Worm (Caenorhabditis elegans) whole organism, L1 larva: ENCODE results near the gene acd-3.

Experiments used
- C16A3.4 ChIP-seq: fragments of 150-350 bp; optimal IDR thresholded peaks from 2 replicates; lab custom pipeline; 2014; ENCODE audit warnings: missing biosample characterization, missing genetic modification characterization
- C34B4.2 ChIP-seq: sonication (generic microtip); optimal IDR thresholded peaks from 2 replicates; lab custom pipeline; 2017; ENCODE audit warnings: mild to moderate bottlenecking, missing genetic modification characterization, missing compliant biosample characterization
- F16B12.6 ChIP-seq: fragments of 150-350 bp; optimal IDR thresholded peaks from 2 replicates; lab custom pipeline; 2014; ENCODE audit warnings: missing biosample characterization, missing genetic modification characterization
- alr-1 ChIP-seq: fragments of 200-800 bp; sonication (Bioruptor generic); optimal IDR thresholded peaks from 2 replicates; lab custom pipeline; 2018; ENCODE audit warnings: borderline replicate concordance, mild to moderate bottlenecking, missing genetic modification characterization, missing compliant biosample characterization
- aly-2 ChIP-seq: fragments of 150-350 bp; optimal IDR thresholded peaks from 2 replicates; lab custom pipeline; 2014; ENCODE audit warnings: missing biosample characterization, missing genetic modification characterization
- ama-1 ChIP-seq: fragments of 150-350 bp; optimal IDR thresholded peaks from 2 replicates; lab custom pipeline; 2014
- ceh-63 ChIP-seq: fragments of 200-800 bp; sonication (Bioruptor generic); optimal IDR thresholded peaks from 2 replicates; lab custom pipeline; 2018; ENCODE audit warnings: mild to moderate bottlenecking, missing genetic modification characterization, missing compliant biosample characterization
- ceh-8 ChIP-seq: fragments of 200-800 bp; sonication (Bioruptor generic); optimal IDR thresholded peaks from 2 replicates; lab custom pipeline; 2018; ENCODE audit warnings: mild to moderate bottlenecking, missing genetic modification characterization, moderate library complexity, missing compliant biosample characterization
- ceh-82 ChIP-seq, 3 experiments: fragments of 150-350 bp in 1 of 3; sonication (generic microtip) in 2 of 3; optimal IDR thresholded peaks; 2 replicates each; lab custom pipeline; 2014 to 2017; ENCODE audit warnings: missing biosample characterization in 3 of 3, missing genetic modification characterization in 3 of 3
- ceh-88 ChIP-seq: fragments of 200-800 bp; sonication (Bioruptor generic); IDR thresholded peaks from 2 replicates; pipeline ENCODE4 v1.3.6; 2022; ENCODE audit warnings: missing genetic modification characterization, missing compliant biosample characterization
- dpl-1 ChIP-seq, 3 experiments: fragments of 150-350 bp in 2 of 3; sonication (generic microtip) in 1 of 3; optimal IDR thresholded peaks; 2 replicates each; lab custom pipeline; 2014 to 2017; ENCODE audit warnings: missing biosample characterization in 3 of 3, missing genetic modification characterization in 3 of 3, missing genetic modification reagents in 3 of 3
- dsc-1 ChIP-seq: sonication (generic microtip); optimal IDR thresholded peaks from 2 replicates; lab custom pipeline; 2016; ENCODE audit warnings: mild to moderate bottlenecking, missing genetic modification characterization, missing compliant biosample characterization
- efl-1 ChIP-seq, 4 experiments: fragments of 150-350 bp; optimal IDR thresholded peaks in 3 of 4; peaks in 1 of 4; 1 replicate in 1 of 4; 2 replicates in 3 of 4; lab custom pipeline; 2014; ENCODE audit warnings: missing biosample characterization in 2 of 4, missing genetic modification characterization in 2 of 4, missing genetic modification reagents in 2 of 4
- efl-3 ChIP-seq: fragments of 200-800 bp; sonication (Bioruptor generic); optimal IDR thresholded peaks from 2 replicates; lab custom pipeline; 2018; ENCODE audit warnings: mild to moderate bottlenecking, missing genetic modification characterization, missing compliant biosample characterization
- egl-13 ChIP-seq: sonication (generic microtip); optimal IDR thresholded peaks from 2 replicates; lab custom pipeline; 2016; ENCODE audit warnings: missing genotype, missing genetic modification reagents, missing genetic modification characterization, missing compliant biosample characterization
- elt-2 ChIP-seq: sonication (generic microtip); optimal IDR thresholded peaks from 2 replicates; lab custom pipeline; 2016; ENCODE audit warnings: missing genetic modification characterization, mild to moderate bottlenecking, inconsistent platforms, missing compliant biosample characterization, missing genetic modification reagents
- ets-5 ChIP-seq: fragments of 200-800 bp; sonication (Bioruptor generic); IDR thresholded peaks from 2 replicates; pipeline ENCODE4 v1.3.6; 2022; ENCODE audit warnings: missing genetic modification characterization, missing compliant biosample characterization
- fkh-8 ChIP-seq: sonication (generic microtip); optimal IDR thresholded peaks from 2 replicates; lab custom pipeline; 2016; ENCODE audit warnings: mild to moderate bottlenecking, missing genetic modification characterization, missing compliant biosample characterization
- fos-1 ChIP-seq: fragments of 150-350 bp; optimal IDR thresholded peaks from 2 replicates; lab custom pipeline; 2014; ENCODE audit warnings: missing biosample characterization, missing genetic modification characterization
- hlh-17 ChIP-seq: fragments of 200-800 bp; sonication (Bioruptor generic); optimal IDR thresholded peaks from 2 replicates; lab custom pipeline; 2018; ENCODE audit warnings: missing genetic modification characterization, mild to moderate bottlenecking, missing compliant biosample characterization, moderate library complexity, borderline replicate concordance
- hlh-4 ChIP-seq: sonication (generic microtip); optimal IDR thresholded peaks from 2 replicates; lab custom pipeline; 2016; ENCODE audit warnings: mild to moderate bottlenecking, missing genetic modification characterization, missing compliant biosample characterization
- hpl-2 ChIP-seq: fragments of 150-350 bp; optimal IDR thresholded peaks from 2 replicates; lab custom pipeline; 2014; ENCODE audit warnings: missing biosample characterization, missing genetic modification reagents, missing genetic modification characterization
- irx-1 ChIP-seq: sonication (generic microtip); optimal IDR thresholded peaks from 2 replicates; lab custom pipeline; 2016; ENCODE audit warnings: missing genetic modification characterization, missing compliant biosample characterization
- jun-1 ChIP-seq: fragments of 150-350 bp; optimal IDR thresholded peaks from 2 replicates; lab custom pipeline; 2014; ENCODE audit warnings: missing biosample characterization, missing genetic modification reagents, missing genetic modification characterization
- lin-13 ChIP-seq: fragments of 150-350 bp; optimal IDR thresholded peaks from 2 replicates; lab custom pipeline; 2014; ENCODE audit warnings: missing biosample characterization, missing genetic modification reagents, missing genetic modification characterization
- lin-14 ChIP-seq: fragments of 200-800 bp; sonication (Bioruptor generic); optimal IDR thresholded peaks from 2 replicates; lab custom pipeline; 2018; ENCODE audit warnings: mild to moderate bottlenecking, missing genetic modification characterization, moderate library complexity, missing compliant biosample characterization
- lin-15B ChIP-seq: fragments of 150-350 bp; sonication (generic microtip); optimal IDR thresholded peaks from 3 replicates; lab custom pipeline; 2014; ENCODE audit warnings: missing biosample characterization, missing genetic modification characterization
- lir-3 ChIP-seq: sonication (generic microtip); optimal IDR thresholded peaks from 2 replicates; lab custom pipeline; 2016; ENCODE audit warnings: mild to moderate bottlenecking, missing genetic modification characterization, moderate library complexity, missing compliant biosample characterization; ENCODE audit not compliant: poor library complexity
- lsy-2 ChIP-seq, 2 experiments: fragments of 150-350 bp; optimal IDR thresholded peaks; 2 replicates each; lab custom pipeline; 2014; ENCODE audit warnings: missing biosample characterization in 2 of 2, missing genetic modification characterization in 2 of 2
- mef-2 ChIP-seq: fragments of 150-350 bp; optimal IDR thresholded peaks from 2 replicates; lab custom pipeline; 2014; ENCODE audit warnings: missing biosample characterization, missing genetic modification characterization
- mep-1 ChIP-seq: fragments of 150-350 bp; optimal IDR thresholded peaks from 2 replicates; lab custom pipeline; 2014; ENCODE audit warnings: missing biosample characterization, missing genetic modification characterization
- nhr-11 ChIP-seq: fragments of 150-350 bp; optimal IDR thresholded peaks from 2 replicates; lab custom pipeline; 2014; ENCODE audit warnings: missing biosample characterization, missing genetic modification characterization
- nhr-19 ChIP-seq: fragments of 200-800 bp; sonication (Bioruptor generic); conservative IDR thresholded peaks from 2 replicates; pipeline ENCODE4 v1.3.6; 2022; ENCODE audit warnings: missing genetic modification characterization, missing compliant biosample characterization
- nhr-71 ChIP-seq: sonication (generic microtip); optimal IDR thresholded peaks from 2 replicates; lab custom pipeline; 2016; ENCODE audit warnings: mild to moderate bottlenecking, missing genetic modification characterization, moderate library complexity, missing compliant biosample characterization
- nhr-76 ChIP-seq: sonication (generic microtip); optimal IDR thresholded peaks from 2 replicates; lab custom pipeline; 2017; ENCODE audit warnings: missing biosample characterization, missing genetic modification characterization
- nhr-84 ChIP-seq: sonication (generic microtip); optimal IDR thresholded peaks from 2 replicates; lab custom pipeline; 2017; ENCODE audit warnings: missing biosample characterization, missing genetic modification characterization
- pqm-1 ChIP-seq: sonication (generic microtip); optimal IDR thresholded peaks from 3 replicates; lab custom pipeline; 2017; ENCODE audit warnings: missing biosample characterization, missing genetic modification characterization
- rnt-1 ChIP-seq: sonication (generic microtip); optimal IDR thresholded peaks from 2 replicates; lab custom pipeline; 2016; ENCODE audit warnings: mild to moderate bottlenecking, missing genetic modification characterization, moderate library complexity, missing compliant biosample characterization
- sox-4 ChIP-seq: sonication (generic microtip); optimal IDR thresholded peaks from 2 replicates; lab custom pipeline; 2016; ENCODE audit warnings: missing genetic modification characterization, missing compliant biosample characterization
- swsn-7 ChIP-seq: sonication (generic microtip); optimal IDR thresholded peaks from 2 replicates; lab custom pipeline; 2016; ENCODE audit warnings: missing genetic modification characterization, missing compliant biosample characterization
- tlp-1 ChIP-seq: fragments of 150-350 bp; optimal IDR thresholded peaks from 2 replicates; lab custom pipeline; 2014; ENCODE audit warnings: missing biosample characterization, missing genetic modification characterization
- unc-130 ChIP-seq: fragments of 150-350 bp; optimal IDR thresholded peaks from 2 replicates; lab custom pipeline; 2017; ENCODE audit warnings: missing biosample characterization, missing genetic modification characterization, inconsistent platforms
- unc-98 ChIP-seq: fragments of 200-800 bp; sonication (Bioruptor generic); IDR thresholded peaks from 2 replicates; pipeline ENCODE4 v1.3.6; 2022; ENCODE audit warnings: missing genetic modification characterization, missing compliant biosample characterization
- zag-1 ChIP-seq: fragments of 150-350 bp; optimal IDR thresholded peaks from 2 replicates; lab custom pipeline; 2014; ENCODE audit warnings: missing biosample characterization, missing genetic modification characterization
- ztf-4 ChIP-seq: fragments of 150-350 bp; optimal IDR thresholded peaks from 2 replicates; lab custom pipeline; 2014; ENCODE audit warnings: missing biosample characterization, missing genetic modification characterization

The acd-3 gene

ce11 chrX:14844481-14844880 is 4.6 kb upstream of the acd-3 start:
- no peak for TF ChIP-seq lsy-2 (tag; optimal IDR thresholded peaks at IDR 0.05; lab: Kevin White, UChicago)
- TF ChIP-seq fkh-8 (tag; lab: Kevin White, UChicago) = peak; percentile 21
- TF ChIP-seq fos-1 (tag; lab: Kevin White, UChicago) = no peak
- no peak for TF ChIP-seq C34B4.2 (tag; lab: Kevin White, UChicago)
- TF ChIP-seq, all 84 proteins: peak for 1

DNA sequence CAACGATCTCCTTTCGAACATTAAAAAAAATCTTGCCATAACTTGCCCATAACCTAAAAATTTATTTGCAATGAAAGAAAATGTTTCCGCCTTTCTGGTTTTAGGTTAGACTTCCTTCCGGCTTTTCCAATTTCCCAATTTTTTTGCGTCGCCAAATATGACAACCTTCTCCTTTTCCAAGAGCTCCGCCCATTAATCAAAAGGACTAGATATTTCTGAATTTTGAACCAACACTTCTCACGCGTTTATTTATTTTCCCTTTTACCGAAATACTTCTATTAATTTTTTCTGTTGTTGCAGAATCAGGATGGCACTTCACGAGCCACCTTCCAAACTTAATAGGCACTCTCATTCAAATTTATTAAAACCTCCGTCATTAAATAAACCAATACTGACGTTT is 3.4 kb upstream of the acd-3 start, which contains the start of gene egrh-1:
egrh-1 (plus strand) TSS at position 301 of the 400 bp plus-strand sequence.
- TF ChIP-seq hlh-17 (no peak), fos-1 (tag; lab: Kevin White, UChicago) (no peak), ets-5 (GFP tag; lab: Robert Waterston, UW) (no peak), alr-1 (tag; lab: Kevin White, UChicago) (no peak), rnt-1 (tag; lab: Kevin White, UChicago) (no peak), nhr-11 (no peak), nhr-84 (tag; lab: Kevin White, UChicago) (no peak), swsn-7 (tag; lab: Kevin White, UChicago) (no peak), ceh-88 (no peak), zag-1 (no peak), hpl-2 (GFP tag; lab: Kevin White, UChicago) (no peak), ceh-63 (GFP tag; lab: Kevin White, UChicago) (no peak), aly-2 (tag; lab: Kevin White, UChicago) (no peak), dpl-1 (GFP tag; optimal IDR thresholded peaks at IDR 0.05; lab: Kevin White, UChicago) (no peak), fkh-8 (tag; lab: Kevin White, UChicago) (no peak), tlp-1 (no peak)

ce11 chrX:14851904-14852303 is 2.8 kb downstream of the acd-3 start:
- TF ChIP-seq ama-1 = no peak
- no peak for TF ChIP-seq efl-1 (optimal IDR thresholded peaks at IDR 0.05; lab: Kevin White, UChicago)
- TF ChIP-seq efl-1 (GFP tag; optimal IDR thresholded peaks at IDR 0.05 in 1 of 2; lab: Kevin White, UChicago) = peak in 1 of 2 experiments; percentile 91

DNA sequence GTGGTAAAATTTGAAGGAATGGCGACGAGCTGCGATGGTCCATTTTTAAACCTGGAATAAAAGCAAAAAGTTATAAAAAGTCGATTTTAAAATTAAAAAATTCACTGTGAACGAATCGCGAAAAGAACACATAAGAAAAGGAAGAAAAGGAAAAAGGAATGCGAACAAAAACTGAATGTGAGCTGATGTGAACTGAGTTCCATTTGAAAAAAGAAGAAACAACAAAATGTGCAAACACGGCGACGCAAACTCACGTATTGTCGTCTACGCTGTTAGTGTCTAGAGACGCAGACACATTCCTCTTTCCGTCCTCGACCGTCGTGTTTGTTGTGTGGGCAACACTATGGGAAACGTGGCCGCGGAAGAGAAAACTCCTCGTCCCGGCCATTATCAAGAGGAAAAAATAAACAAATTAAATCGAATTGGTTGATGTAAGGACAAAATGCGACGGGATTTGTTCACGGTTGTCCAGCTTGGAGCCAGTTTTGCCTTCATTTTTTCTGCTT is 4.7 kb downstream of the acd-3 start, which contains the start of the genes C27C12.1 and C27C12.4:
C27C12.1 (minus strand) TSS at position 51 of the 506 bp plus-strand sequence.
C27C12.4 (plus strand) TSS at position 375 of the 506 bp plus-strand sequence.
- TF ChIP-seq ceh-88 = 0 out of 2 replicates have a peak, but pooled peaks have one; percentile 47
- TF ChIP-seq nhr-71 (tag; lab: Kevin White, UChicago) = peak; percentile 95
- peak; percentile 84 for TF ChIP-seq unc-130 (tag; lab: Kevin White, UChicago)
- peak; percentile 92 for TF ChIP-seq C16A3.4 (tag; lab: Kevin White, UChicago)
- no peak for TF ChIP-seq hlh-4 (tag; lab: Kevin White, UChicago)
- TF ChIP-seq lsy-2 (tag; optimal IDR thresholded peaks at IDR 0.05; lab: Kevin White, UChicago) = peak; percentile 82 to 89
- no peak for TF ChIP-seq pqm-1 (tag; lab: Kevin White, UChicago)
- no peak for TF ChIP-seq hlh-17
- peak; percentile 83 for TF ChIP-seq dsc-1 (tag; lab: Kevin White, UChicago)
- peak; percentile 88 for TF ChIP-seq nhr-19 (GFP tag; lab: Robert Waterston, UW)
- peak; percentile 84 for TF ChIP-seq jun-1 (tag; lab: Kevin White, UChicago)
- TF ChIP-seq F16B12.6 (tag; lab: Kevin White, UChicago) = peak; percentile 99
- no peak for TF ChIP-seq efl-3 (GFP tag; lab: Kevin White, UChicago)
- no peak for TF ChIP-seq nhr-84 (tag; lab: Kevin White, UChicago)
- peak; percentile 55 for TF ChIP-seq fos-1 (tag; lab: Kevin White, UChicago)
- peak; percentile 73 for TF ChIP-seq ztf-4
- peak; percentile 66 for TF ChIP-seq lin-13 (GFP tag; lab: Kevin White, UChicago)
- TF ChIP-seq fkh-8 (tag; lab: Kevin White, UChicago) = peak; percentile 90
- TF ChIP-seq lin-15B (tag; lab: Kevin White, UChicago) = peak; percentile 50
- peak; percentile 55; the same call in 1 of the 2 replicates for TF ChIP-seq unc-98
- TF ChIP-seq ama-1 = no peak
- TF ChIP-seq elt-2 (tag; lab: Kevin White, UChicago) = peak; percentile 78
- peak; percentile 59 for TF ChIP-seq sox-4 (tag; lab: Kevin White, UChicago)
- TF ChIP-seq nhr-76 (tag; lab: Kevin White, UChicago) = no peak
- peak; percentile 93 for TF ChIP-seq lir-3
- peak; percentile 95 for TF ChIP-seq lin-14 (GFP tag; lab: Kevin White, UChicago)
- TF ChIP-seq dpl-1 (GFP tag; optimal IDR thresholded peaks at IDR 0.05; lab: Kevin White, UChicago) = peak; percentile 71 to 79 (median 79)
- TF ChIP-seq mef-2 = peak; percentile 27
- TF ChIP-seq ceh-8 (GFP tag; lab: Kevin White, UChicago) = peak; percentile 25
- peak; percentile 85 for TF ChIP-seq irx-1 (tag; lab: Kevin White, UChicago)
- peak; percentile 79 for TF ChIP-seq egl-13 (tag; lab: Kevin White, UChicago)
- TF ChIP-seq ceh-82 (tag; optimal IDR thresholded peaks at IDR 0.05; lab: Kevin White, UChicago) = peak; percentile 82 to 90 (median 84)
- TF ChIP-seq rnt-1 (tag; lab: Kevin White, UChicago) = peak; percentile 96
- TF ChIP-seq mep-1 (tag; lab: Kevin White, UChicago) = peak; percentile 93
